Worm (Caenorhabditis elegans) whole organism, L2 larva: ENCODE measurements around the gene srh-136.

Source experiments
- nhr-21 ChIP-seq: fragments of 150-350 bp; optimal IDR thresholded peaks from 2 replicates; lab custom pipeline; 2014; ENCODE audit warnings: missing biosample characterization, missing genetic modification characterization
- sma-9 ChIP-seq, 2 experiments: fragments of 150-350 bp in 1 of 2; sonication (generic microtip) in 1 of 2; optimal IDR thresholded peaks; 2 replicates each; lab custom pipeline; 2014 to 2016; ENCODE audit warnings: missing genetic modification characterization in 2 of 2, mild to moderate bottlenecking in 1 of 2, missing biosample characterization in 1 of 2, missing compliant biosample characterization in 1 of 2, missing genetic modification reagents in 1 of 2, moderate library complexity in 1 of 2

- TF ChIP-seq nhr-21 (tag; lab: Kevin White, UChicago) (no peak), sma-9 (GFP tag; optimal IDR thresholded peaks at IDR 0.05; lab: Kevin White, UChicago) (no peak), sma-9 (tag; optimal IDR thresholded peaks at IDR 0.05; lab: Kevin White, UChicago) (no peak)
Measured at ce11 chrV:16503164-16503563, 5.8 kb upstream of the srh-136 start, which contains the start of gene F36D3.14.
